Fruit fly (Drosophila melanogaster) whole organism, pupa: ENCODE measurements around the gene CG2680.

Experiments used
- CG12605 ChIP-seq: fragments of 200-800 bp; sonication (Bioruptor generic); IDR thresholded peaks from 2 replicates; pipeline ENCODE4 v1.3.6; 2022; ENCODE audit warnings: missing biosample characterization, missing genetic modification characterization
- CG14655 ChIP-seq: fragments of 200-800 bp; sonication (Bioruptor generic); optimal IDR thresholded peaks from 3 replicates; lab custom pipeline; 2017; ENCODE audit warnings: mild to moderate bottlenecking, missing biosample characterization, missing genetic modification reagents, missing genetic modification characterization
- CG8159 ChIP-seq: fragments of 200-800 bp; sonication (Bioruptor generic); optimal IDR thresholded peaks from 3 replicates; lab custom pipeline; 2018; ENCODE audit warnings: missing biosample characterization, mild to moderate bottlenecking, missing genetic modification characterization, moderate library complexity
- CG9948 ChIP-seq: fragments of 200-800 bp; sonication (Bioruptor generic); optimal IDR thresholded peaks from 2 replicates; lab custom pipeline; 2018; ENCODE audit warnings: missing biosample characterization, mild to moderate bottlenecking, missing genetic modification characterization, moderate library complexity
- EcR ChIP-seq: fragments of 200-800 bp; sonication (Bioruptor generic); optimal IDR thresholded peaks from 3 replicates; lab custom pipeline; 2019; ENCODE audit warnings: missing biosample characterization, missing genetic modification characterization, mild to moderate bottlenecking, moderate library complexity, missing genetic modification reagents
- Pif1B ChIP-seq: fragments of 200-800 bp; sonication (Bioruptor generic); optimal IDR thresholded peaks from 3 replicates; lab custom pipeline; 2016; ENCODE audit warnings: missing biosample characterization, missing genetic modification characterization

DNA sequence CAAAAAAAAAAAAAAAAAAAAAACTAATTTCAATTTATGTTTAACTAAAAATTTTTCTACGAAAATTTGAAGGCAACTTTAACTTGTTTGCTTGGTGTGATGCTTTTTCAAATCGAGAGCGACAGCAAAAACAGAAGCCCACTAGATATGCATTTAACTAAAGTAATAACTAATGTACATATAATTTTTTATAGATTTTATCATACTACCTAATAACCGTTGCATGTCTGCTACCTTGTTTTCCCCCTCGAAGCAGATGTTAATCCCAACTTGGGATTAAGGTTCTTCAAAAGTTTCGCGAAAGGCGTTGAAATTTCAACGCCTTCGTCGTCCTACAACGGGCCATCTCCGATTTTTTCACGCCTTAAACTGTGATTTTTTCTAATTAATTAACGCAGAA, 24.4 kb downstream of the CG2680 start, which contains the start of gene CG2652:
- TF ChIP-seq CG8159: no peak
- TF ChIP-seq CG12605 (GFP tag; lab: Robert Waterston, UW): no peak
- TF ChIP-seq EcR (GFP tag; lab: Kevin White, UChicago): no peak
- no peak for TF ChIP-seq CG14655 (GFP tag; lab: Kevin White, UChicago)
- no peak for TF ChIP-seq CG9948 (tag; lab: Kevin White, UChicago)
- no peak for TF ChIP-seq Pif1B (GFP tag; lab: Kevin White, UChicago)
